Worm (Caenorhabditis elegans) whole organism, young adult: ENCODE data around the gene scrm-7.

Experiments
- C17E4.6 ChIP-seq: fragments of 200-800 bp; sonication (Bioruptor generic); IDR thresholded peaks from 2 replicates; pipeline ENCODE4 v1.3.6; 2022; ENCODE audit warnings: missing genetic modification reagents, missing genetic modification characterization, missing compliant biosample characterization
- nfya-1 ChIP-seq: sonication (generic microtip); optimal IDR thresholded peaks from 2 replicates; lab custom pipeline; 2017; ENCODE audit warnings: antibody characterized with exemption, missing compliant biosample characterization, missing genetic modification characterization, borderline replicate concordance; ENCODE audit not compliant: insufficient read depth
- nhr-90 ChIP-seq: sonication (generic microtip); optimal IDR thresholded peaks from 2 replicates; lab custom pipeline; 2016; ENCODE audit warnings: missing genotype, mild to moderate bottlenecking, missing genetic modification characterization, missing compliant biosample characterization

DNA sequence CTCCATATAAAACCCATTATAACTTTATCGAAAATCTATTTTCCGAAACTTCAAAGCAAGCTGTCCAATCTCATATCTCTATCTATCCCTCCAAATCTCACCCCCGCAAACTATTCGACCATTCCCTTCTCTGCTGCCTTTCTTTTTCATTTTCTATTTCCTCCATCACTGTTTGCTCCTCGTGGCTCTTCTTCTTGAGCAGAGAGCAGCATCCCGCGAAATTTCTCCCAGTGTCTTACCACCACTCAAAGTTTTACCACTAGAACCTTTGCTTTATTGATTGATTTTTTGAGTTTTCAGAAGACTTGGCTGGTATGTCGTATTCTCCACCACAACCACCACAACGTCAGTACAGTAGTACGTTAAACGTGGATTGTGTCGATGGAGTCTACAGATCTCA, 50.2 kb downstream of the scrm-7 start, which contains the start of gene oig-3:
- TF ChIP-seq C17E4.6 (GFP tag; lab: Robert Waterston, UW) (no peak), nfya-1 (tag; lab: Kevin White, UChicago) (no peak), nhr-90 (tag; lab: Kevin White, UChicago) (no peak)
